Worm (Caenorhabditis elegans) whole organism, late embryonic: ENCODE measurements around the gene daf-11.

Experiments
- C08G9.2 ChIP-seq: sonication (generic microtip); optimal IDR thresholded peaks from 2 replicates; lab custom pipeline; 2016; ENCODE audit warnings: mild to moderate bottlenecking, missing genetic modification characterization, moderate library complexity, missing compliant biosample characterization
- F13H6.1 ChIP-seq: sonication (generic microtip); optimal IDR thresholded peaks from 2 replicates; lab custom pipeline; 2016; ENCODE audit warnings: missing genetic modification characterization, missing compliant biosample characterization
- K02D7.2 ChIP-seq: sonication (generic microtip); optimal IDR thresholded peaks from 2 replicates; lab custom pipeline; 2017; ENCODE audit warnings: mild to moderate bottlenecking, missing genetic modification characterization, missing compliant biosample characterization
- K09A11.1 ChIP-seq: sonication (generic microtip); optimal IDR thresholded peaks from 2 replicates; lab custom pipeline; 2017; ENCODE audit warnings: antibody characterized with exemption, mild to moderate bottlenecking, missing genetic modification characterization, missing compliant biosample characterization; ENCODE audit not compliant: insufficient read depth
- T23F11.4 ChIP-seq: fragments of 200-800 bp; sonication (Bioruptor generic); optimal IDR thresholded peaks from 2 replicates; lab custom pipeline; 2018; ENCODE audit warnings: mild to moderate bottlenecking, missing genetic modification characterization, missing compliant biosample characterization
- ahr-1 ChIP-seq: sonication (generic microtip); optimal IDR thresholded peaks from 2 replicates; lab custom pipeline; 2016; ENCODE audit warnings: missing genetic modification characterization, missing compliant biosample characterization
- ama-1 ChIP-seq: fragments of 150-350 bp; optimal IDR thresholded peaks from 2 replicates; lab custom pipeline; 2014
- ceh-18 ChIP-seq: sonication (generic microtip); optimal IDR thresholded peaks from 2 replicates; lab custom pipeline; 2016; ENCODE audit warnings: missing genetic modification characterization, missing compliant biosample characterization
- ceh-30 ChIP-seq: fragments of 150-350 bp; optimal IDR thresholded peaks from 2 replicates; lab custom pipeline; 2014; ENCODE audit warnings: missing biosample characterization, missing genetic modification characterization
- ceh-31 ChIP-seq: sonication (generic microtip); optimal IDR thresholded peaks from 2 replicates; lab custom pipeline; 2016; ENCODE audit warnings: missing genetic modification characterization, missing compliant biosample characterization
- ceh-34 ChIP-seq: sonication (generic microtip); optimal IDR thresholded peaks from 2 replicates; lab custom pipeline; 2016; ENCODE audit warnings: mild to moderate bottlenecking, missing genetic modification characterization, missing compliant biosample characterization
- ceh-45 ChIP-seq: fragments of 200-800 bp; sonication (Bioruptor generic); IDR thresholded peaks from 2 replicates; pipeline ENCODE4 v1.3.6; 2022; ENCODE audit warnings: missing genetic modification reagents, missing genetic modification characterization, missing compliant biosample characterization
- ceh-9 ChIP-seq: sonication (generic microtip); optimal IDR thresholded peaks from 2 replicates; lab custom pipeline; 2016; ENCODE audit warnings: mild to moderate bottlenecking, missing genetic modification characterization, inconsistent platforms, missing compliant biosample characterization
- che-1 ChIP-seq: sonication (generic microtip); optimal IDR thresholded peaks from 2 replicates; lab custom pipeline; 2016; ENCODE audit warnings: mild to moderate bottlenecking, missing genetic modification characterization, missing compliant biosample characterization
- dmd-4 ChIP-seq: sonication (generic microtip); optimal IDR thresholded peaks from 2 replicates; lab custom pipeline; 2016; ENCODE audit warnings: borderline replicate concordance, missing genetic modification characterization, missing compliant biosample characterization
- elt-2 ChIP-seq: sonication (generic microtip); optimal IDR thresholded peaks from 2 replicates; lab custom pipeline; 2016; ENCODE audit warnings: missing genetic modification reagents, missing genetic modification characterization, missing compliant biosample characterization
- elt-4 ChIP-seq: sonication (generic microtip); optimal IDR thresholded peaks from 2 replicates; lab custom pipeline; 2016; ENCODE audit warnings: missing genetic modification characterization, missing compliant biosample characterization
- eyg-1 ChIP-seq: sonication (generic microtip); optimal IDR thresholded peaks from 2 replicates; lab custom pipeline; 2016; ENCODE audit warnings: missing genotype, missing genetic modification characterization, missing compliant biosample characterization
- fkh-10 ChIP-seq: fragments of 150-350 bp; optimal IDR thresholded peaks from 2 replicates; lab custom pipeline; 2014; ENCODE audit warnings: missing biosample characterization, missing genetic modification reagents, missing genetic modification characterization
- fkh-6 ChIP-seq: sonication (generic microtip); optimal IDR thresholded peaks from 2 replicates; lab custom pipeline; 2016; ENCODE audit warnings: missing genetic modification characterization, missing compliant biosample characterization
- gmeb-2 ChIP-seq: sonication (generic microtip); optimal IDR thresholded peaks from 2 replicates; lab custom pipeline; 2016; ENCODE audit warnings: missing genetic modification characterization, inconsistent platforms, missing compliant biosample characterization
- hlh-15 ChIP-seq: sonication (generic microtip); optimal IDR thresholded peaks from 2 replicates; lab custom pipeline; 2016; ENCODE audit warnings: missing genetic modification characterization, missing compliant biosample characterization
- hlh-30 ChIP-seq: sonication (generic microtip); optimal IDR thresholded peaks from 2 replicates; lab custom pipeline; 2017; ENCODE audit warnings: antibody characterized with exemption, missing genetic modification characterization, missing compliant biosample characterization; ENCODE audit not compliant: insufficient read depth
- hlh-6 ChIP-seq: sonication (generic microtip); optimal IDR thresholded peaks from 2 replicates; lab custom pipeline; 2016; ENCODE audit warnings: missing genotype, missing genetic modification characterization, missing compliant biosample characterization
- hlh-8 ChIP-seq: sonication (generic microtip); optimal IDR thresholded peaks from 2 replicates; lab custom pipeline; 2016; ENCODE audit warnings: missing genotype, missing genetic modification characterization, missing compliant biosample characterization
- lim-6 ChIP-seq: sonication (generic microtip); optimal IDR thresholded peaks from 2 replicates; lab custom pipeline; 2016; ENCODE audit warnings: missing genetic modification characterization, missing compliant biosample characterization
- lin-11 ChIP-seq: fragments of 200-800 bp; sonication (Bioruptor generic); optimal IDR thresholded peaks from 2 replicates; lab custom pipeline; 2018; ENCODE audit warnings: mild to moderate bottlenecking, missing genetic modification characterization, missing compliant biosample characterization
- mec-3 ChIP-seq: sonication (generic microtip); optimal IDR thresholded peaks from 2 replicates; lab custom pipeline; 2016; ENCODE audit warnings: borderline replicate concordance, missing genetic modification characterization, missing compliant biosample characterization
- nfya-1 ChIP-seq: sonication (generic microtip); optimal IDR thresholded peaks from 2 replicates; lab custom pipeline; 2017; ENCODE audit warnings: missing genetic modification characterization, mild to moderate bottlenecking, missing compliant biosample characterization, antibody characterized with exemption, moderate library complexity
- nhr-11 ChIP-seq: fragments of 150-350 bp; optimal IDR thresholded peaks from 2 replicates; lab custom pipeline; 2014; ENCODE audit warnings: missing biosample characterization, missing genetic modification characterization
- pax-1 ChIP-seq: fragments of 150-350 bp; optimal IDR thresholded peaks from 2 replicates; lab custom pipeline; 2014; ENCODE audit warnings: missing biosample characterization, missing genetic modification characterization
- pha-2 ChIP-seq: sonication (generic microtip); optimal IDR thresholded peaks from 2 replicates; lab custom pipeline; 2017; ENCODE audit warnings: mild to moderate bottlenecking, missing genetic modification characterization, missing compliant biosample characterization
- pha-4 ChIP-seq: fragments of 150-350 bp; optimal IDR thresholded peaks from 2 replicates; lab custom pipeline; 2018; ENCODE audit warnings: missing biosample characterization, missing genetic modification reagents, missing genetic modification characterization
- pros-1 ChIP-seq: fragments of 150-350 bp; optimal IDR thresholded peaks from 2 replicates; lab custom pipeline; 2014; ENCODE audit warnings: missing biosample characterization, missing genetic modification reagents, missing genetic modification characterization
- ref-2 ChIP-seq: sonication (generic microtip); optimal IDR thresholded peaks from 2 replicates; lab custom pipeline; 2016; ENCODE audit warnings: missing genetic modification characterization, missing compliant biosample characterization
- rnt-1 ChIP-seq: sonication (generic microtip); optimal IDR thresholded peaks from 2 replicates; lab custom pipeline; 2016; ENCODE audit warnings: missing genetic modification characterization, missing compliant biosample characterization
- sdc-2 ChIP-seq: sonication (generic microtip); optimal IDR thresholded peaks from 2 replicates; lab custom pipeline; 2016; ENCODE audit warnings: missing genotype, missing genetic modification characterization, missing compliant biosample characterization
- sox-4 ChIP-seq: sonication (generic microtip); optimal IDR thresholded peaks from 2 replicates; lab custom pipeline; 2017; ENCODE audit warnings: mild to moderate bottlenecking, missing genetic modification characterization, inconsistent platforms, missing compliant biosample characterization
- syd-9 ChIP-seq: sonication (generic microtip); optimal IDR thresholded peaks from 2 replicates; lab custom pipeline; 2016; ENCODE audit warnings: mild to moderate bottlenecking, missing genetic modification characterization, moderate library complexity, missing compliant biosample characterization
- tbx-2 ChIP-seq: sonication (generic microtip); optimal IDR thresholded peaks from 2 replicates; lab custom pipeline; 2016; ENCODE audit warnings: missing genetic modification characterization, missing compliant biosample characterization
- tbx-7 ChIP-seq: sonication (generic microtip); optimal IDR thresholded peaks from 2 replicates; lab custom pipeline; 2016; ENCODE audit warnings: missing genotype, missing genetic modification characterization, missing compliant biosample characterization
- ttx-3 ChIP-seq: sonication (generic microtip); optimal IDR thresholded peaks from 2 replicates; lab custom pipeline; 2016; ENCODE audit warnings: missing genetic modification reagents, missing genetic modification characterization, missing compliant biosample characterization
- unc-3 ChIP-seq, 2 experiments: fragments of 200-800 bp in 1 of 2; sonication (Bioruptor generic) in 1 of 2; sonication (generic microtip) in 1 of 2; conservative IDR thresholded peaks in 1 of 2; optimal IDR thresholded peaks in 1 of 2; 2 replicates each; pipeline versions ENCODE4 v1.3.6 to Lab custom; 2016 to 2022; ENCODE audit warnings: missing compliant biosample characterization in 2 of 2, missing genetic modification characterization in 2 of 2, missing genetic modification reagents in 1 of 2
- unc-42 ChIP-seq: sonication (generic microtip); optimal IDR thresholded peaks from 2 replicates; lab custom pipeline; 2016; ENCODE audit warnings: missing genotype, missing genetic modification characterization, missing compliant biosample characterization
- unc-55 ChIP-seq: sonication (generic microtip); optimal IDR thresholded peaks from 2 replicates; lab custom pipeline; 2017; ENCODE audit warnings: missing biosample characterization, missing genetic modification reagents, missing genetic modification characterization
- zip-5 ChIP-seq: sonication (generic microtip); optimal IDR thresholded peaks from 2 replicates; lab custom pipeline; 2016; ENCODE audit warnings: missing genetic modification characterization, missing compliant biosample characterization

Gene daf-11

ce11 chrV:11674594-11675579, 51.0 kb downstream of the daf-11 start:
- TF ChIP-seq elt-2, result peak; percentile 68
- TF ChIP-seq pha-4, result no peak
- no peak for TF ChIP-seq ceh-30
- peak; percentile 5 for TF ChIP-seq fkh-10 (GFP tag; lab: Kevin White, UChicago)
- no peak for TF ChIP-seq K02D7.2 (tag; lab: Kevin White, UChicago)
- TF ChIP-seq fkh-6 (tag; lab: Kevin White, UChicago), result no peak
- peak; percentile 7 for TF ChIP-seq pha-2
- peak; percentile 89 for TF ChIP-seq unc-42 (tag; lab: Kevin White, UChicago)
- no peak for TF ChIP-seq pax-1 (tag; lab: Kevin White, UChicago)
- TF ChIP-seq ceh-45 (GFP tag; lab: Robert Waterston, UW), result no peak
- no peak for TF ChIP-seq ama-1 (lab: Kevin White, UChicago)

- TF ChIP-seq hlh-6 (tag; lab: Kevin White, UChicago), result no peak
- no peak for TF ChIP-seq elt-2
- no peak for TF ChIP-seq T23F11.4 (GFP tag; lab: Kevin White, UChicago)
- no peak for TF ChIP-seq fkh-6 (tag; lab: Kevin White, UChicago)
- TF ChIP-seq eyg-1 (tag; lab: Kevin White, UChicago), result no peak
- no peak for TF ChIP-seq F13H6.1 (tag; lab: Kevin White, UChicago)
- TF ChIP-seq ttx-3 (tag; lab: Kevin White, UChicago), result no peak
- TF ChIP-seq nfya-1 (tag; lab: Kevin White, UChicago), result peak; percentile 45
- no peak for TF ChIP-seq hlh-15 (tag; lab: Kevin White, UChicago)
- no peak for TF ChIP-seq ceh-45 (GFP tag; lab: Robert Waterston, UW)
- TF ChIP-seq elt-4 (tag; lab: Kevin White, UChicago), result no peak
- TF ChIP-seq sox-4 (tag; lab: Kevin White, UChicago), result no peak
- TF ChIP-seq pha-2, result peak; percentile 57
- no peak for TF ChIP-seq pros-1
- TF ChIP-seq ceh-34 (tag; lab: Kevin White, UChicago), result no peak
- no peak for TF ChIP-seq ceh-9 (tag; lab: Kevin White, UChicago)
- peak; percentile 3 for TF ChIP-seq ceh-31 (tag; lab: Kevin White, UChicago)
- no peak for TF ChIP-seq lim-6 (tag; lab: Kevin White, UChicago)
- no peak for TF ChIP-seq unc-42 (tag; lab: Kevin White, UChicago)
- TF ChIP-seq tbx-7 (tag; lab: Kevin White, UChicago), result no peak
- TF ChIP-seq unc-55, result no peak
- TF ChIP-seq hlh-30, result peak; percentile 65
- no peak for TF ChIP-seq C08G9.2 (tag; lab: Kevin White, UChicago)
- no peak for TF ChIP-seq ceh-18 (tag; lab: Kevin White, UChicago)
- TF ChIP-seq ahr-1 (tag; lab: Kevin White, UChicago), result no peak
- no peak for TF ChIP-seq fkh-10 (GFP tag; lab: Kevin White, UChicago)
- TF ChIP-seq unc-3 (GFP tag; conservative IDR thresholded peaks at IDR 0.05; lab: Robert Waterston, UW), result no peak
- TF ChIP-seq unc-3 (tag; optimal IDR thresholded peaks at IDR 0.05; lab: Kevin White, UChicago), result no peak
- no peak for TF ChIP-seq hlh-8
- no peak for TF ChIP-seq ama-1 (lab: Kevin White, UChicago)
- no peak for TF ChIP-seq K09A11.1
- no peak for TF ChIP-seq syd-9 (tag; lab: Kevin White, UChicago)
- no peak for TF ChIP-seq lin-11 (tag; lab: Kevin White, UChicago)
- no peak for TF ChIP-seq dmd-4 (tag; lab: Kevin White, UChicago)
- TF ChIP-seq pha-4, result no peak
- no peak for TF ChIP-seq ceh-30
- peak; percentile 57 for TF ChIP-seq ref-2 (tag; lab: Kevin White, UChicago)
- TF ChIP-seq che-1 (tag; lab: Kevin White, UChicago), result no peak
- peak; percentile 1 for TF ChIP-seq tbx-2 (tag; lab: Kevin White, UChicago)
- TF ChIP-seq nhr-11 (tag; lab: Kevin White, UChicago), result no peak
- TF ChIP-seq zip-5 (tag; lab: Kevin White, UChicago), result no peak
- TF ChIP-seq mec-3 (tag; lab: Kevin White, UChicago), result no peak
- no peak for TF ChIP-seq K02D7.2 (tag; lab: Kevin White, UChicago)
- TF ChIP-seq gmeb-2, result no peak
- peak; percentile 13 for TF ChIP-seq rnt-1 (tag; lab: Kevin White, UChicago)
- no peak for TF ChIP-seq sdc-2 (tag; lab: Kevin White, UChicago)
Measured at ce11 chrV:11673746-11674365, 52.0 kb downstream of the daf-11 start.
